Worm (Caenorhabditis elegans): ENCODE measurements around the gene mpdu-1.

ce11 chrV:8403916-8404315, 45.0 kb upstream of the mpdu-1 start:
- TF ChIP-seq jun-1 (tag; optimal IDR thresholded peaks at IDR 0.05) (no peak), nhr-76 (tag; optimal IDR thresholded peaks at IDR 0.05) (no peak), pha-4 (tag; optimal IDR thresholded peaks at IDR 0.05) (no peak), ztf-11 (tag; optimal IDR thresholded peaks at IDR 0.05) (no peak), nhr-23 (tag; optimal IDR thresholded peaks at IDR 0.05) (no peak), egl-27 (tag; optimal IDR thresholded peaks at IDR 0.05) (no peak), elt-1 (tag; optimal IDR thresholded peaks at IDR 0.05) (no peak), ama-1 (optimal IDR thresholded peaks at IDR 0.05) (no peak), mml-1 (tag; optimal IDR thresholded peaks at IDR 0.05) (no peak), elt-3 (tag; optimal IDR thresholded peaks at IDR 0.05) (no peak), nhr-11 (tag; optimal IDR thresholded peaks at IDR 0.05) (no peak), zag-1 (tag; optimal IDR thresholded peaks at IDR 0.05) (no peak), daf-12 (tag; optimal IDR thresholded peaks at IDR 0.05) (no peak)

Data from whole organism, L3 larva.